Worm (Caenorhabditis elegans) whole organism, late embryonic: ENCODE results near the gene F54F7.3.

Experiments
- ceh-22 ChIP-seq: sonication (generic microtip); optimal IDR thresholded peaks from 2 replicates; lab custom pipeline; 2017; ENCODE audit warnings: missing biosample characterization, missing genetic modification characterization
- ceh-34 ChIP-seq: sonication (generic microtip); optimal IDR thresholded peaks from 2 replicates; lab custom pipeline; 2016; ENCODE audit warnings: mild to moderate bottlenecking, missing genetic modification characterization, missing compliant biosample characterization
- fkh-10 ChIP-seq: fragments of 150-350 bp; optimal IDR thresholded peaks from 2 replicates; lab custom pipeline; 2014; ENCODE audit warnings: missing biosample characterization, missing genetic modification reagents, missing genetic modification characterization
- lin-11 ChIP-seq: fragments of 200-800 bp; sonication (Bioruptor generic); optimal IDR thresholded peaks from 2 replicates; lab custom pipeline; 2018; ENCODE audit warnings: mild to moderate bottlenecking, missing genetic modification characterization, missing compliant biosample characterization
- nhr-11 ChIP-seq: fragments of 150-350 bp; optimal IDR thresholded peaks from 2 replicates; lab custom pipeline; 2014; ENCODE audit warnings: missing biosample characterization, missing genetic modification characterization
- npax-4 ChIP-seq: sonication (generic microtip); optimal IDR thresholded peaks from 2 replicates; lab custom pipeline; 2016; ENCODE audit warnings: missing genetic modification characterization, missing compliant biosample characterization
- pha-4 ChIP-seq: fragments of 150-350 bp; optimal IDR thresholded peaks from 2 replicates; lab custom pipeline; 2018; ENCODE audit warnings: missing biosample characterization, missing genetic modification reagents, missing genetic modification characterization
- unc-86 ChIP-seq: sonication (generic microtip); optimal IDR thresholded peaks from 2 replicates; lab custom pipeline; 2016; ENCODE audit warnings: missing genetic modification characterization, missing compliant biosample characterization

DNA sequence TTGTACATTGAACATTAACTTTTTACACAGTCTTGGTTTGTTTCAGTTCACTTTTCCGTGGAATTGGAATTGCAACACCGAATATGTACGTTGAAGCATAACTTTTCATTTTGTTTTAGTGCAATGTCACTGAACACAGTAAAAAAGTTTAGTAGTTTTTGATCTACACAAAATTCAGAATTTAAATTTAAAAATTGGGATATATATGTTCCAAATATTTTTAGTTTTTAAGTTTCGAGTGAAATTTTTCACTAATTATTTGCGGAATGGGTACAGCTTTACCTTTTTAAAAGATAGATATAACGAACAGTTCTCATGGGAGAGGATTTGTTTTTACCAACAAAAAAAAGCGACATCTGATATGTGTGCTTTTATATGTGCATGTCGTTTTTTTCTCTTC is 33.2 kb downstream of the F54F7.3 start:
- no peak for TF ChIP-seq ceh-22 (tag; lab: Kevin White, UChicago)
- no peak for TF ChIP-seq unc-86 (tag; lab: Kevin White, UChicago)
- TF ChIP-seq fkh-10, result no peak
- TF ChIP-seq lin-11 (tag; lab: Kevin White, UChicago), result no peak
- no peak for TF ChIP-seq nhr-11 (tag; lab: Kevin White, UChicago)
- no peak for TF ChIP-seq pha-4
- TF ChIP-seq ceh-34 (tag; lab: Kevin White, UChicago), result no peak
- TF ChIP-seq npax-4 (tag; lab: Kevin White, UChicago), result no peak
